Fruit fly (Drosophila melanogaster) whole organism, wandering third instar larva: Measurements from ENCODE around the gene CG4042.

ENCODE experiments used
- Abd-B ChIP-seq: fragments of >200 bp; optimal IDR thresholded peaks from 2 replicates; lab custom pipeline; 2017; ENCODE audit warnings: missing biosample characterization, missing genetic modification characterization
- Hr83 ChIP-seq: fragments of 200-300 bp; sonication (Bioruptor generic); optimal IDR thresholded peaks from 2 replicates; lab custom pipeline; 2016; ENCODE audit warnings: missing biosample characterization, mild to moderate bottlenecking, missing genetic modification characterization, moderate library complexity; ENCODE audit not compliant: poor library complexity, severe bottlenecking
- Jra ChIP-seq: sonication (Bioruptor generic); optimal IDR thresholded peaks from 2 replicates; lab custom pipeline; 2016; ENCODE audit warnings: missing biosample characterization, missing genetic modification characterization
- Myc ChIP-seq: fragments of >200 bp; optimal IDR thresholded peaks from 2 replicates; lab custom pipeline; 2017
- Sp1 ChIP-seq: fragments of 200-800 bp; sonication (Bioruptor generic); optimal IDR thresholded peaks from 3 replicates; lab custom pipeline; 2019; ENCODE audit warnings: missing biosample characterization, mild to moderate bottlenecking, missing genetic modification characterization, moderate library complexity
- br ChIP-seq: fragments of 200-800 bp; sonication (Bioruptor generic); optimal IDR thresholded peaks from 2 replicates; lab custom pipeline; 2016; ENCODE audit warnings: missing biosample characterization, missing genetic modification characterization
- dl ChIP-seq, 2 experiments: fragments of 175-275, 200-275 bp in 1 of 2; fragments of 200-275 bp in 1 of 2; sonication (Bioruptor generic); optimal IDR thresholded peaks; lab custom pipeline; 2018; ENCODE audit warnings: mild to moderate bottlenecking in 2 of 2, missing biosample characterization in 2 of 2, missing genetic modification characterization in 2 of 2, moderate library complexity in 2 of 2; ENCODE audit not compliant: partially characterized antibody in 2 of 2, insufficient read depth in 1 of 2
- dmrt93B ChIP-seq: fragments of 200-800 bp; sonication (Bioruptor generic); optimal IDR thresholded peaks from 2 replicates; lab custom pipeline; 2018; ENCODE audit warnings: missing biosample characterization, mild to moderate bottlenecking, missing genetic modification characterization
- fru ChIP-seq: fragments of 200-800 bp; sonication (Bioruptor generic); optimal IDR thresholded peaks from 3 replicates; lab custom pipeline; 2016; ENCODE audit warnings: missing biosample characterization, mild to moderate bottlenecking, missing genetic modification characterization
- lola ChIP-seq: fragments of >200 bp; optimal IDR thresholded peaks from 2 replicates; lab custom pipeline; 2017; ENCODE audit warnings: missing biosample characterization, missing genetic modification characterization
- psq ChIP-seq: fragments of 200-800 bp; sonication (Bioruptor generic); optimal IDR thresholded peaks from 3 replicates; lab custom pipeline; 2017; ENCODE audit warnings: missing biosample characterization, mild to moderate bottlenecking, missing genetic modification characterization, moderate library complexity
- usp ChIP-seq: fragments of >200 bp; optimal IDR thresholded peaks from 2 replicates; lab custom pipeline; 2017; ENCODE audit warnings: missing biosample characterization, missing genetic modification characterization

DNA sequence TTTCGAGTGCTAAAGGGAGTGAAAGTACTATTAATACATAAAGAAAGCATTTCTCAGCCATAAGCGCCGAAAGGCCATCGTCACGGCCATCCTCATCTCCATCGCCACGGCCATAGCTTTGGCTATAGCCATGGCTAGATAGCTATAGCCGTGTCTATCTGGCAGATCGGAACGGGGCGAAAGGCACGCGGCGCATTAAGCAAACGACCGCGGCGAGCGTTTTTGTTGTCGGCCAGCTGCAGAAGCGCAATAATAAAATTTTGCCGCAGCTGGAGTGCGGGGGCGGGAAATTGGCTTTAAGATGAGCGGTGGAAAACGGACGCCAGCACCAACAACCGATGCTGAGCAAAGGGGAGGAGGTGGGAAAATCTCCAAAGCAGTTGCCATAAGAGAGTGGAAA, 20.9 kb downstream of the CG4042 start:
- TF ChIP-seq br (GFP tag; lab: Kevin White, UChicago) (no peak), usp (GFP tag; lab: Kevin White, UChicago) (no peak), psq (no peak), Myc (lab: Kevin White, UChicago) (no peak), Sp1 (GFP tag; lab: Kevin White, UChicago) (no peak), fru (GFP tag; lab: Kevin White, UChicago) (no peak), Hr83 (no peak), dl (GFP tag; optimal IDR thresholded peaks at IDR 0.05; lab: Kevin White, UChicago; ENCODE audit: insufficient read depth in 1 of 2, partially characterized antibody in 2 of 2) (no peak), dmrt93B (GFP tag; lab: Kevin White, UChicago) (no peak), Abd-B (GFP tag; lab: Kevin White, UChicago) (no peak), lola (GFP tag; lab: Kevin White, UChicago) (no peak), Jra (no peak)
